Worm (Caenorhabditis elegans) whole organism, L4 larva: ENCODE measurements around the gene dhhc-1.
A peak's percentile ranks its signal among the peaks of the same experiment; 100 is the strongest.

Experiments
- aha-1 ChIP-seq: fragments of 150-350 bp; peaks from one replicate; lab custom pipeline; 2014; ENCODE audit warnings: missing biosample characterization, missing genetic modification characterization
- dpl-1 ChIP-seq: fragments of 150-350 bp; optimal IDR thresholded peaks from 2 replicates; lab custom pipeline; 2014; ENCODE audit warnings: missing biosample characterization, missing genetic modification reagents, missing genetic modification characterization
- hlh-11 ChIP-seq: fragments of 200-800 bp; sonication (Bioruptor generic); optimal IDR thresholded peaks from 2 replicates; lab custom pipeline; 2018; ENCODE audit warnings: mild to moderate bottlenecking, missing genetic modification characterization, missing compliant biosample characterization
- hlh-30 ChIP-seq: sonication (generic microtip); optimal IDR thresholded peaks from 2 replicates; lab custom pipeline; 2017; ENCODE audit warnings: antibody characterized with exemption, mild to moderate bottlenecking, missing genetic modification characterization, missing compliant biosample characterization; ENCODE audit not compliant: insufficient read depth
- lin-13 ChIP-seq: fragments of 150-350 bp; optimal IDR thresholded peaks from 2 replicates; lab custom pipeline; 2014; ENCODE audit warnings: missing biosample characterization, missing genetic modification reagents, missing genetic modification characterization
- madf-9 ChIP-seq: fragments of 200-800 bp; sonication (Bioruptor generic); conservative IDR thresholded peaks from 2 replicates; pipeline ENCODE4 v1.3.6; 2022; ENCODE audit warnings: missing genetic modification reagents, missing genetic modification characterization, missing compliant biosample characterization
- nhr-237 ChIP-seq: sonication (generic microtip); optimal IDR thresholded peaks from 2 replicates; lab custom pipeline; 2017; ENCODE audit warnings: missing biosample characterization, missing genetic modification characterization
- nhr-76 ChIP-seq: fragments of 150-350 bp; optimal IDR thresholded peaks from 2 replicates; lab custom pipeline; 2014; ENCODE audit warnings: missing biosample characterization, missing genetic modification characterization
- zip-11 ChIP-seq: fragments of 200-800 bp; sonication (Bioruptor generic); IDR thresholded peaks from 2 replicates; pipeline ENCODE4 v1.3.6; 2022; ENCODE audit warnings: missing genetic modification characterization, missing compliant biosample characterization

DNA sequence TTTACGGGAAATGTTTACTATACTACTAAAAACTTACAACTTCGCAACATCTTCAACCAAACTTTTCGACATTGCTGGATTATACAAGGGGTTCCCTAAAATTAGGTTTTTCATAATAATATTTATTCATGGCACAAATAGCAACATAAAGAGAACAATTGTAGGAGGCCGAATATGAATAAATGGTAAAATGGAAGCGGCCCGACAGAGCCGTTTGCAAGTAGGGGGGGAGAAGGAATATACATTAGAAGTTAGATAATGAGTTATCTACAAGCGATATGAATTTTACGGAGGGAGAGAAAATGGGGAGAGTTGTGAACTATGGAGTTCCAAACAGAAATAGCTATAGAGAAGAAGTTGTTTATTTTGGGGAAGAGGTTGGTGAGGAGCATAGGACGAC, 39.9 kb downstream of the dhhc-1 start, which contains the start of gene fbxa-96:
- no peak for TF ChIP-seq nhr-76 (tag; lab: Kevin White, UChicago)
- no peak for TF ChIP-seq madf-9 (GFP tag; lab: Robert Waterston, UW)
- no peak for TF ChIP-seq hlh-30
- no peak for TF ChIP-seq nhr-237 (tag; lab: Kevin White, UChicago)
- TF ChIP-seq zip-11, result no peak
- peak; percentile 9 for TF ChIP-seq aha-1 (tag; lab: Kevin White, UChicago)
- no peak for TF ChIP-seq lin-13 (GFP tag; lab: Kevin White, UChicago)
- no peak for TF ChIP-seq dpl-1 (GFP tag; lab: Kevin White, UChicago)
- TF ChIP-seq hlh-11 (tag; lab: Kevin White, UChicago), result no peak
